Worm (Caenorhabditis elegans): ENCODE measurements around the gene lsm-1.

- TF ChIP-seq R02D3.7 (tag; optimal IDR thresholded peaks at IDR 0.05) (no peak), nhr-237 (tag; optimal IDR thresholded peaks at IDR 0.05) (no peak), mbf-1 (tag; optimal IDR thresholded peaks at IDR 0.05) (no peak), dmd-4 (tag; optimal IDR thresholded peaks at IDR 0.05) (no peak), lsy-2 (tag; optimal IDR thresholded peaks at IDR 0.05) (no peak), nhr-11 (tag; optimal IDR thresholded peaks at IDR 0.05) (no peak)
These were observed 8.1 kb downstream of the lsm-1 start, which contains the start of gene F40F8.5 for ce11 chrII:11134828-11135227.
